Fruit fly (Drosophila melanogaster): Measurements from ENCODE around the gene CG6769.

The CG6769 gene

dm6 chrX:17886449-17887207 is 25.8 kb downstream of the CG6769 start (continued):
- TF ChIP-seq Sry-δ (GFP tag; optimal IDR thresholded peaks at IDR 0.05) (no peak), Bteb2 (GFP tag; optimal IDR thresholded peaks at IDR 0.05) (no peak), en (GFP tag; optimal IDR thresholded peaks at IDR 0.05) (no peak), Hmr (GFP tag; optimal IDR thresholded peaks at IDR 0.05) (no peak), crp (GFP tag; optimal IDR thresholded peaks at IDR 0.05) (no peak), HLH4C (GFP tag; IDR thresholded peaks at IDR 0.05; ENCODE audit: partially characterized antibody) (no peak), CG1529 (GFP tag; optimal IDR thresholded peaks at IDR 0.05) (no peak), CG13296 (GFP tag; optimal IDR thresholded peaks at IDR 0.05) (no peak), Aef1 (GFP tag; IDR thresholded peaks at IDR 0.05) (peak; percentile 10; the same call in 1 of the 3 replicates), otp (GFP tag; IDR thresholded peaks at IDR 0.05) (no peak), croc (GFP tag; conservative IDR thresholded peaks at IDR 0.05) (no peak), CG18476 (GFP tag; optimal IDR thresholded peaks at IDR 0.05) (no peak), sd (tag; optimal IDR thresholded peaks at IDR 0.05) (peak; percentile 11), CG15601 (tag; optimal IDR thresholded peaks at IDR 0.05) (peak; percentile 21), CG6175 (GFP tag; IDR thresholded peaks at IDR 0.05) (peak; percentile 86), CG1832 (GFP tag; optimal IDR thresholded peaks at IDR 0.05) (peak; percentile 48), CG2120 (GFP tag; optimal IDR thresholded peaks at IDR 0.05) (no peak), MBD-R2 (GFP tag; IDR thresholded peaks at IDR 0.05) (peak; percentile 22; the same call in 1 of the 2 replicates), Bdp1 (GFP tag; optimal IDR thresholded peaks at IDR 0.05) (no peak), Fer1 (GFP tag; optimal IDR thresholded peaks at IDR 0.05) (peak; percentile 13), CkIIα-i1 (GFP tag; IDR thresholded peaks at IDR 0.05) (no peak), bsh (GFP tag; optimal IDR thresholded peaks at IDR 0.05) (peak in 1 of 2 experiments; percentile 81), kni (GFP tag; optimal IDR thresholded peaks at IDR 0.05) (no peak), fd64A (GFP tag; optimal IDR thresholded peaks at IDR 0.05) (no peak), CG7271 (tag; optimal IDR thresholded peaks at IDR 0.05) (no peak), bcd (GFP tag; optimal IDR thresholded peaks at IDR 0.05) (no peak), ems (GFP tag; optimal IDR thresholded peaks at IDR 0.05) (no peak), CG10274 (GFP tag; optimal IDR thresholded peaks at IDR 0.05) (no peak), CG4707 (GFP tag; optimal IDR thresholded peaks at IDR 0.05) (no peak), sens (GFP tag) (peak; percentile 55), CG8924 (tag; optimal IDR thresholded peaks at IDR 0.05) (peak; percentile 71), Nf-YC (tag; optimal IDR thresholded peaks at IDR 0.05) (peak; percentile 15), CG12769 (tag; optimal IDR thresholded peaks at IDR 0.05) (peak; percentile 35), Trl (optimal IDR thresholded peaks at IDR 0.05) (peak; percentile 52 to 87), Trl (GFP tag; optimal IDR thresholded peaks at IDR 0.05) (peak; percentile 18), ken (GFP tag; IDR thresholded peaks at IDR 0.05) (no peak), Fer2 (tag; optimal IDR thresholded peaks at IDR 0.05) (no peak), cg (GFP tag; optimal IDR thresholded peaks at IDR 0.05) (peak; percentile 91), CG11695 (GFP tag; IDR thresholded peaks at IDR 0.05) (no peak), CG15696 (tag; optimal IDR thresholded peaks at IDR 0.05) (no peak), crol (GFP tag; IDR thresholded peaks at IDR 0.05) (peak; percentile 23; the same call in 1 of the 2 replicates), CG7786 (GFP tag; optimal IDR thresholded peaks at IDR 0.05) (no peak), CG10321 (GFP tag; IDR thresholded peaks at IDR 0.05) (peak; percentile 91), stwl (tag; optimal IDR thresholded peaks at IDR 0.05) (no peak), gsb (GFP tag; IDR thresholded peaks at IDR 0.05) (no peak), Jarid2 (GFP tag; optimal IDR thresholded peaks at IDR 0.05) (peak; percentile 23), oc (tag; optimal IDR thresholded peaks at IDR 0.05) (peak; percentile 5), CG2678 (tag; optimal IDR thresholded peaks at IDR 0.05) (no peak), CG10209 (GFP tag; optimal IDR thresholded peaks at IDR 0.05) (no peak), toy (GFP tag; IDR thresholded peaks at IDR 0.05) (no peak)

Measured in whole organism, embryonic.